Fruit fly (Drosophila melanogaster): ENCODE data around the gene beag.

DNA sequence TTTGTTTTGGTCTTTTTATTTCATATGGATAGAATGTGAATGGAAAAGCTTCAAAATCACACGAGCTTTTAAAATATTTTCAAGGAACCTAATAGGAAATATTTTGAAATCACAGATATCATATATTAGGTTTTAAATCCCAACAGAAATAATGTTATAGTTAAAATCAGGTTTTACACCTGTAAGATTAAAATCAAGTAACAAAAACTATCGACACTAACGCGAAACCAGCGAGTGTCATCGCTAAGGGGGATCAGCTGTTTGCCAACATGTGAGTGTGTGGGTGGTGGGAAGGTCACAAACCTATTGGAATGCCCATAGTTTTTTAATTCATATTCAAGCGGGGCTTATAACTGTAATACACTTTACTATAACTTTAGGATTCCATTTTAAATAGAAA, 26.2 kb downstream of the beag start, which contains the start of gene hyx:
- TF ChIP-seq Myc (optimal IDR thresholded peaks at IDR 0.05) (no peak), h (optimal IDR thresholded peaks at IDR 0.05) (no peak), insv (optimal IDR thresholded peaks at IDR 0.05) (no peak), ttk (optimal IDR thresholded peaks at IDR 0.05) (no peak), Sin3A (optimal IDR thresholded peaks at IDR 0.05) (no peak)
